Worm (Caenorhabditis elegans) whole organism, late embryonic: Measurements from ENCODE around the gene lars-1.

ENCODE experiments used
- C08G9.2 ChIP-seq: sonication (generic microtip); optimal IDR thresholded peaks from 2 replicates; lab custom pipeline; 2016; ENCODE audit warnings: mild to moderate bottlenecking, missing genetic modification characterization, moderate library complexity, missing compliant biosample characterization
- C38D4.7 ChIP-seq: fragments of 200-800 bp; sonication (Bioruptor generic); optimal IDR thresholded peaks from 2 replicates; lab custom pipeline; 2018; ENCODE audit warnings: mild to moderate bottlenecking, missing genetic modification characterization, moderate library complexity, missing compliant biosample characterization
- F13H6.1 ChIP-seq: sonication (generic microtip); optimal IDR thresholded peaks from 2 replicates; lab custom pipeline; 2016; ENCODE audit warnings: missing genetic modification characterization, missing compliant biosample characterization
- K02D7.2 ChIP-seq: sonication (generic microtip); optimal IDR thresholded peaks from 2 replicates; lab custom pipeline; 2017; ENCODE audit warnings: mild to moderate bottlenecking, missing genetic modification characterization, missing compliant biosample characterization
- T23F11.4 ChIP-seq: fragments of 200-800 bp; sonication (Bioruptor generic); optimal IDR thresholded peaks from 2 replicates; lab custom pipeline; 2018; ENCODE audit warnings: mild to moderate bottlenecking, missing genetic modification characterization, missing compliant biosample characterization
- Y22D7AL.16 ChIP-seq: sonication (generic microtip); optimal IDR thresholded peaks from 2 replicates; lab custom pipeline; 2016; ENCODE audit warnings: missing genetic modification characterization, missing compliant biosample characterization
- ahr-1 ChIP-seq: sonication (generic microtip); optimal IDR thresholded peaks from 2 replicates; lab custom pipeline; 2016; ENCODE audit warnings: missing genetic modification characterization, missing compliant biosample characterization
- ama-1 ChIP-seq: fragments of 150-350 bp; optimal IDR thresholded peaks from 2 replicates; lab custom pipeline; 2014
- ceh-14 ChIP-seq: sonication (generic microtip); optimal IDR thresholded peaks from 2 replicates; lab custom pipeline; 2016; ENCODE audit warnings: missing genotype, missing genetic modification characterization, missing compliant biosample characterization
- ceh-19 ChIP-seq: fragments of 200-800 bp; sonication (Bioruptor generic); optimal IDR thresholded peaks from 2 replicates; lab custom pipeline; 2018; ENCODE audit warnings: mild to moderate bottlenecking, missing genetic modification characterization, missing compliant biosample characterization
- ceh-2 ChIP-seq: sonication (generic microtip); optimal IDR thresholded peaks from 2 replicates; lab custom pipeline; 2016; ENCODE audit warnings: missing genotype, missing genetic modification characterization, missing compliant biosample characterization
- ceh-22 ChIP-seq: sonication (generic microtip); optimal IDR thresholded peaks from 2 replicates; lab custom pipeline; 2017; ENCODE audit warnings: missing biosample characterization, missing genetic modification characterization
- ceh-24 ChIP-seq: sonication (generic microtip); optimal IDR thresholded peaks from 2 replicates; lab custom pipeline; 2016; ENCODE audit warnings: mild to moderate bottlenecking, missing genetic modification characterization, missing compliant biosample characterization
- ceh-30 ChIP-seq: fragments of 150-350 bp; optimal IDR thresholded peaks from 2 replicates; lab custom pipeline; 2014; ENCODE audit warnings: missing biosample characterization, missing genetic modification characterization
- ceh-31 ChIP-seq: sonication (generic microtip); optimal IDR thresholded peaks from 2 replicates; lab custom pipeline; 2016; ENCODE audit warnings: missing genetic modification characterization, missing compliant biosample characterization
- ceh-34 ChIP-seq: sonication (generic microtip); optimal IDR thresholded peaks from 2 replicates; lab custom pipeline; 2016; ENCODE audit warnings: mild to moderate bottlenecking, missing genetic modification characterization, missing compliant biosample characterization
- ceh-48 ChIP-seq: sonication (generic microtip); optimal IDR thresholded peaks from 2 replicates; lab custom pipeline; 2016; ENCODE audit warnings: missing genetic modification characterization, inconsistent platforms, missing compliant biosample characterization
- ceh-6 ChIP-seq: fragments of 200-800 bp; sonication (Bioruptor generic); optimal IDR thresholded peaks from 2 replicates; lab custom pipeline; 2018; ENCODE audit warnings: mild to moderate bottlenecking, missing genetic modification characterization, missing compliant biosample characterization
- ceh-9 ChIP-seq: sonication (generic microtip); optimal IDR thresholded peaks from 2 replicates; lab custom pipeline; 2016; ENCODE audit warnings: mild to moderate bottlenecking, missing genetic modification characterization, inconsistent platforms, missing compliant biosample characterization
- che-1 ChIP-seq: sonication (generic microtip); optimal IDR thresholded peaks from 2 replicates; lab custom pipeline; 2016; ENCODE audit warnings: mild to moderate bottlenecking, missing genetic modification characterization, missing compliant biosample characterization
- elt-2 ChIP-seq: sonication (generic microtip); optimal IDR thresholded peaks from 2 replicates; lab custom pipeline; 2016; ENCODE audit warnings: missing genetic modification reagents, missing genetic modification characterization, missing compliant biosample characterization
- elt-4 ChIP-seq: sonication (generic microtip); optimal IDR thresholded peaks from 2 replicates; lab custom pipeline; 2016; ENCODE audit warnings: missing genetic modification characterization, missing compliant biosample characterization
- ets-4 ChIP-seq: sonication (generic microtip); optimal IDR thresholded peaks from 2 replicates; lab custom pipeline; 2016; ENCODE audit warnings: missing genetic modification characterization, missing compliant biosample characterization
- eyg-1 ChIP-seq: sonication (generic microtip); optimal IDR thresholded peaks from 2 replicates; lab custom pipeline; 2016; ENCODE audit warnings: missing genotype, missing genetic modification characterization, missing compliant biosample characterization
- fax-1 ChIP-seq: sonication (generic microtip); optimal IDR thresholded peaks from 2 replicates; lab custom pipeline; 2016; ENCODE audit warnings: missing genotype, missing genetic modification characterization, missing compliant biosample characterization
- fkh-10 ChIP-seq: fragments of 150-350 bp; optimal IDR thresholded peaks from 2 replicates; lab custom pipeline; 2014; ENCODE audit warnings: missing biosample characterization, missing genetic modification reagents, missing genetic modification characterization
- fkh-6 ChIP-seq: sonication (generic microtip); optimal IDR thresholded peaks from 2 replicates; lab custom pipeline; 2016; ENCODE audit warnings: missing genetic modification characterization, missing compliant biosample characterization
- gmeb-2 ChIP-seq: sonication (generic microtip); optimal IDR thresholded peaks from 2 replicates; lab custom pipeline; 2016; ENCODE audit warnings: missing genetic modification characterization, inconsistent platforms, missing compliant biosample characterization
- hlh-13 ChIP-seq: fragments of 200-800 bp; sonication (Bioruptor generic); optimal IDR thresholded peaks from 2 replicates; lab custom pipeline; 2018; ENCODE audit warnings: mild to moderate bottlenecking, missing genetic modification characterization, missing compliant biosample characterization
- hlh-15 ChIP-seq: sonication (generic microtip); optimal IDR thresholded peaks from 2 replicates; lab custom pipeline; 2016; ENCODE audit warnings: missing genetic modification characterization, missing compliant biosample characterization
- hlh-30 ChIP-seq: sonication (generic microtip); optimal IDR thresholded peaks from 2 replicates; lab custom pipeline; 2017; ENCODE audit warnings: antibody characterized with exemption, missing genetic modification characterization, missing compliant biosample characterization; ENCODE audit not compliant: insufficient read depth
- hlh-8 ChIP-seq: sonication (generic microtip); optimal IDR thresholded peaks from 2 replicates; lab custom pipeline; 2016; ENCODE audit warnings: missing genotype, missing genetic modification characterization, missing compliant biosample characterization
- lin-11 ChIP-seq: fragments of 200-800 bp; sonication (Bioruptor generic); optimal IDR thresholded peaks from 2 replicates; lab custom pipeline; 2018; ENCODE audit warnings: mild to moderate bottlenecking, missing genetic modification characterization, missing compliant biosample characterization
- madf-2 ChIP-seq: sonication (generic microtip); optimal IDR thresholded peaks from 2 replicates; lab custom pipeline; 2017; ENCODE audit warnings: missing genetic modification characterization, missing compliant biosample characterization
- nhr-11 ChIP-seq: fragments of 150-350 bp; optimal IDR thresholded peaks from 2 replicates; lab custom pipeline; 2014; ENCODE audit warnings: missing biosample characterization, missing genetic modification characterization
- nhr-232 ChIP-seq: sonication (generic microtip); optimal IDR thresholded peaks from 2 replicates; lab custom pipeline; 2016; ENCODE audit warnings: missing genetic modification characterization, missing compliant biosample characterization
- odd-2 ChIP-seq: sonication (generic microtip); optimal IDR thresholded peaks from 2 replicates; lab custom pipeline; 2017; ENCODE audit warnings: antibody characterized with exemption, mild to moderate bottlenecking, missing genetic modification characterization, missing compliant biosample characterization
- pat-9 ChIP-seq: fragments of 200-800 bp; sonication (Bioruptor generic); optimal IDR thresholded peaks from 2 replicates; lab custom pipeline; 2018; ENCODE audit warnings: mild to moderate bottlenecking, missing genetic modification characterization, moderate library complexity, missing compliant biosample characterization
- pax-1 ChIP-seq: fragments of 150-350 bp; optimal IDR thresholded peaks from 2 replicates; lab custom pipeline; 2014; ENCODE audit warnings: missing biosample characterization, missing genetic modification characterization
- pha-2 ChIP-seq: sonication (generic microtip); optimal IDR thresholded peaks from 2 replicates; lab custom pipeline; 2017; ENCODE audit warnings: mild to moderate bottlenecking, missing genetic modification characterization, missing compliant biosample characterization
- pha-4 ChIP-seq: fragments of 150-350 bp; optimal IDR thresholded peaks from 2 replicates; lab custom pipeline; 2018; ENCODE audit warnings: missing biosample characterization, missing genetic modification reagents, missing genetic modification characterization
- pros-1 ChIP-seq: fragments of 150-350 bp; optimal IDR thresholded peaks from 2 replicates; lab custom pipeline; 2014; ENCODE audit warnings: missing biosample characterization, missing genetic modification reagents, missing genetic modification characterization
- rnt-1 ChIP-seq: sonication (generic microtip); optimal IDR thresholded peaks from 2 replicates; lab custom pipeline; 2016; ENCODE audit warnings: missing genetic modification characterization, missing compliant biosample characterization
- sdc-2 ChIP-seq: sonication (generic microtip); optimal IDR thresholded peaks from 2 replicates; lab custom pipeline; 2016; ENCODE audit warnings: missing genotype, missing genetic modification characterization, missing compliant biosample characterization
- sox-2 ChIP-seq: fragments of 200-800 bp; sonication (Bioruptor generic); IDR thresholded peaks from 2 replicates; pipeline ENCODE4 v1.3.6; 2022; ENCODE audit warnings: missing genetic modification reagents, missing genetic modification characterization, missing compliant biosample characterization
- syd-9 ChIP-seq: sonication (generic microtip); optimal IDR thresholded peaks from 2 replicates; lab custom pipeline; 2016; ENCODE audit warnings: mild to moderate bottlenecking, missing genetic modification characterization, moderate library complexity, missing compliant biosample characterization
- tbx-2 ChIP-seq: sonication (generic microtip); optimal IDR thresholded peaks from 2 replicates; lab custom pipeline; 2016; ENCODE audit warnings: missing genetic modification characterization, missing compliant biosample characterization
- tbx-7 ChIP-seq: sonication (generic microtip); optimal IDR thresholded peaks from 2 replicates; lab custom pipeline; 2016; ENCODE audit warnings: missing genotype, missing genetic modification characterization, missing compliant biosample characterization
- ttx-3 ChIP-seq: sonication (generic microtip); optimal IDR thresholded peaks from 2 replicates; lab custom pipeline; 2016; ENCODE audit warnings: missing genetic modification reagents, missing genetic modification characterization, missing compliant biosample characterization
- unc-3 ChIP-seq, 2 experiments: fragments of 200-800 bp in 1 of 2; sonication (Bioruptor generic) in 1 of 2; sonication (generic microtip) in 1 of 2; conservative IDR thresholded peaks in 1 of 2; optimal IDR thresholded peaks in 1 of 2; 2 replicates each; pipeline versions ENCODE4 v1.3.6 to Lab custom; 2016 to 2022; ENCODE audit warnings: missing compliant biosample characterization in 2 of 2, missing genetic modification characterization in 2 of 2, missing genetic modification reagents in 1 of 2
- unc-55 ChIP-seq: sonication (generic microtip); optimal IDR thresholded peaks from 2 replicates; lab custom pipeline; 2017; ENCODE audit warnings: missing biosample characterization, missing genetic modification reagents, missing genetic modification characterization
- unc-86 ChIP-seq: sonication (generic microtip); optimal IDR thresholded peaks from 2 replicates; lab custom pipeline; 2016; ENCODE audit warnings: missing genetic modification characterization, missing compliant biosample characterization
- zip-5 ChIP-seq: sonication (generic microtip); optimal IDR thresholded peaks from 2 replicates; lab custom pipeline; 2016; ENCODE audit warnings: missing genetic modification characterization, missing compliant biosample characterization
- ztf-16 ChIP-seq: sonication (generic microtip); optimal IDR thresholded peaks from 2 replicates; lab custom pipeline; 2017; ENCODE audit warnings: missing genetic modification characterization, missing compliant biosample characterization

The lars-1 gene

DNA sequence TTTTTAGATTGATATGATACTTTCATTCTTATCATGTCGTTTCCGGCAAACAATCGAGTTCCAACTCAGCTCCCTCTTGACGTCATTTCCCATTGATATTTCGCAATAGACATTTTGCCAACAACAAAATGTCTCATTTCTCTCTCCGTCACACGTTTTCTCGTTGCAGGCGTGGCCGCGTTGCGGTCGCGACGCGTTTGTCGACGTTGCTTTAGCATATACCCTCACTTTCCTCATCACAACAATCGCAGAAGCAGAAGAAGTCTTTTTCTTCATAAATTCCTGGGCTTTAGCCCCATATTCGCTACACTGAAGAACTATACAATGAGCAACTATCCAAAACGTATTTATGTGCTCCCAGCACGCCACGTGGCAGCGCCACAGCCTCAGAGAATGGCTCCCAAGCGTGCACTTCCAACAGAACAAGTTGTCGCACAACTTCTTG lies 7.1 kb upstream of the lars-1 start, which contains the start of gene xbp-1:
Gene xbp-1 (plus strand): TSS at position 151 of the 445 bp plus-strand sequence.
- TF ChIP-seq ama-1 (peak; percentile 23), sdc-2 (tag; lab: Kevin White, UChicago) (peak; percentile 2), zip-5 (tag; lab: Kevin White, UChicago) (no peak), ceh-6 (no peak), nhr-232 (tag; lab: Kevin White, UChicago) (no peak), nhr-11 (no peak), ceh-24 (no peak), ahr-1 (tag; lab: Kevin White, UChicago) (no peak), pat-9 (tag; lab: Kevin White, UChicago) (no peak), ceh-9 (tag; lab: Kevin White, UChicago) (no peak), K02D7.2 (tag; lab: Kevin White, UChicago) (no peak), ceh-34 (tag; lab: Kevin White, UChicago) (no peak), ceh-48 (no peak), ceh-31 (tag; lab: Kevin White, UChicago) (peak; percentile 71), hlh-13 (GFP tag; lab: Kevin White, UChicago) (no peak), C38D4.7 (GFP tag; lab: Kevin White, UChicago) (no peak), elt-4 (tag; lab: Kevin White, UChicago) (no peak), fkh-6 (no peak), ztf-16 (tag; lab: Kevin White, UChicago) (no peak), pros-1 (tag; lab: Kevin White, UChicago) (no peak), T23F11.4 (GFP tag; lab: Kevin White, UChicago) (no peak), F13H6.1 (no peak), ceh-30 (tag; lab: Kevin White, UChicago) (no peak), eyg-1 (tag; lab: Kevin White, UChicago) (no peak), pha-4 (tag; lab: Kevin White, UChicago) (no peak), lin-11 (tag; lab: Kevin White, UChicago) (no peak), ceh-19 (GFP tag; lab: Kevin White, UChicago) (no peak), ets-4 (peak; percentile 38), fax-1 (tag; lab: Kevin White, UChicago) (no peak), odd-2 (tag; lab: Kevin White, UChicago) (no peak), gmeb-2 (tag; lab: Kevin White, UChicago) (no peak), hlh-15 (tag; lab: Kevin White, UChicago) (no peak), unc-3 (GFP tag; conservative IDR thresholded peaks at IDR 0.05; lab: Robert Waterston, UW) (no peak), unc-3 (tag; optimal IDR thresholded peaks at IDR 0.05; lab: Kevin White, UChicago) (no peak), C08G9.2 (tag; lab: Kevin White, UChicago) (peak; percentile 11), tbx-7 (tag; lab: Kevin White, UChicago) (no peak), unc-86 (tag; lab: Kevin White, UChicago) (no peak), fkh-10 (GFP tag; lab: Kevin White, UChicago) (peak; percentile 20), ttx-3 (no peak), hlh-8 (no peak), hlh-30 (tag; lab: Kevin White, UChicago) (peak; percentile 62), elt-2 (tag; lab: Kevin White, UChicago) (peak; percentile 76), ceh-14 (peak; percentile 38), unc-55 (peak; percentile 90), sox-2 (GFP tag; lab: Robert Waterston, UW) (no peak; the same call in 1 of the 2 replicates), madf-2 (tag; lab: Kevin White, UChicago) (peak; percentile 22), rnt-1 (tag; lab: Kevin White, UChicago) (peak; percentile 76), pax-1 (peak; percentile 77), syd-9 (tag; lab: Kevin White, UChicago) (no peak), tbx-2 (tag; lab: Kevin White, UChicago) (peak; percentile 69), che-1 (tag; lab: Kevin White, UChicago) (no peak), ceh-22 (tag; lab: Kevin White, UChicago) (no peak), pha-2 (tag; lab: Kevin White, UChicago) (no peak), ceh-2 (tag; lab: Kevin White, UChicago) (no peak), Y22D7AL.16 (tag; lab: Kevin White, UChicago) (no peak)
